Fruit fly (Drosophila melanogaster) whole organism: ENCODE data around the gene CG4822.

ENCODE experiments used
- CG8478 ChIP-seq: fragments of >200 bp; optimal IDR thresholded peaks from 2 replicates; lab custom pipeline; 2018; ENCODE audit warnings: inconsistent platforms
- Dll ChIP-seq: fragments of >200 bp; optimal IDR thresholded peaks from 2 replicates; lab custom pipeline; 2017
- EcR ChIP-seq, 2 experiments: fragments of >200 bp; optimal IDR thresholded peaks; 2 replicates each; lab custom pipeline; 2017; ENCODE audit warnings: missing biosample characterization in 2 of 2, missing genetic modification characterization in 2 of 2, missing genetic modification reagents in 2 of 2
- pan ChIP-seq: fragments of >200 bp; optimal IDR thresholded peaks from 2 replicates; lab custom pipeline; 2017
- psq ChIP-seq: fragments of >200 bp; optimal IDR thresholded peaks from 2 replicates; lab custom pipeline; 2017
- usp ChIP-seq: fragments of >200 bp; optimal IDR thresholded peaks from 2 replicates; lab custom pipeline; 2017; ENCODE audit warnings: missing biosample characterization, missing genetic modification characterization, mixed read lengths

Gene CG4822

DNA sequence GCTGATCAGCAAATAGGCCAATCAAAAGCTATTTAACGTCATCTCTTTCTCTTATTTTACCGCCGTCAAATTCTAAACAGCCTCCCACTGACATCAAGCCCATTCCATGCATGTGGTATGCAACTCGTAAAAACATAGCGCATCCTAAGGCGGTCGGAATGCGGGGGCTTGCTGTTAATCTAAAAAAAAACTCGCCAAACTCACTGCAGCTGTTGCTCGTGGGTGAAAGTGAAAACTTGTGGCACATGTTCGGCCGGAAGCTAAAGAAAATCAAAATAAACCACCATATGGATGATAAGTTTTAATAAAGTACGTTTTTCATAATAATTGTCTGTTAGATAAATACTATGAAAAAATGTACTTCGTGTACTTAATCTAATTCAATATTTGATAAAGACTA, 27.5 kb downstream of the CG4822 start:
- TF ChIP-seq CG8478 (lab: Kevin White, UChicago) (no peak), Dll (no peak), psq (lab: Kevin White, UChicago) (no peak), EcR (GFP tag; optimal IDR thresholded peaks at IDR 0.05; lab: Kevin White, UChicago) (no peak)

DNA sequence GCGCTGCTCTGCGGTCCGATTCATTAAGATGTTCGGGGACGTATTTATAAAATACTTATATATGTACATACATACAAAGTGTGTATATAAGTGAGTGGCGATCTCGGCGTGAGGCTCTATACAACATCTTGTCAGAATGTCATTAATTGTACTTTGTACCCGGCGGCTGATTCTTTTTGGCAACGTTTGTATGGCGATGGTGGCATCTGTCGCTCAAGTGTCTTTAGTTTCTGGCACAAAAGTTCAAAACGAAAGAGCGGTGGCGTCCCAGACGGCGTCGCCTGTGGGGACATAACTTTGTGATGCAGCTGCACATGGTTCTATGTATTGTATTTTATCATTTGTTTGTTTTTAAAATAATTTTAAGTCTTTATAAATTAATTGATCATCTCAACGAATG, 28.6 kb downstream of the CG4822 start:
- TF ChIP-seq pan (lab: Kevin White, UChicago) (no peak), Dll (no peak), EcR (GFP tag; optimal IDR thresholded peaks at IDR 0.05; lab: Kevin White, UChicago) (no peak), usp (GFP tag; lab: Kevin White, UChicago) (no peak), CG8478 (lab: Kevin White, UChicago) (no peak), psq (lab: Kevin White, UChicago) (no peak)

DNA sequence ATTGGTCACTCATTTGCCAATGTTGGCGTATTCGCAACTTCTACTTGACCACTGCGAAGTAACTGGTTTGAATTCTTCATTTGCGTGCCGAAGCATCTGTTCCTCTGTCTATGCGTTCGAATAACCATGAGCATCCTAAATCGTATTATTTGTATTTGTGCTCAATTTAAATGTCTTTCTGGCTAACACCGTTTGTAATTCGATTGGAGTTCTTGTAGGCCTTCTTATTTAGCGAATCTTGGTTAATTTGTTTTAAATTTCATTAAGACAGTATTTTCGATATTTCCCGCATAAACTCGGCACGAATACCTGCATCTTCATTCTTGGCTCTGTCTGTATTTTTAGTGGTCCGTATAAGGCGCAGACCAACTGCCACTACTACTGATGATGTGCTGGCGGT, 29.7 kb downstream of the CG4822 start:
- no peak for TF ChIP-seq psq (lab: Kevin White, UChicago)
- no peak for TF ChIP-seq EcR (GFP tag; optimal IDR thresholded peaks at IDR 0.05; lab: Kevin White, UChicago)
- TF ChIP-seq usp (GFP tag; lab: Kevin White, UChicago), result no peak
- TF ChIP-seq Dll, result no peak
- no peak for TF ChIP-seq pan (lab: Kevin White, UChicago)
- no peak for TF ChIP-seq CG8478 (lab: Kevin White, UChicago)

DNA sequence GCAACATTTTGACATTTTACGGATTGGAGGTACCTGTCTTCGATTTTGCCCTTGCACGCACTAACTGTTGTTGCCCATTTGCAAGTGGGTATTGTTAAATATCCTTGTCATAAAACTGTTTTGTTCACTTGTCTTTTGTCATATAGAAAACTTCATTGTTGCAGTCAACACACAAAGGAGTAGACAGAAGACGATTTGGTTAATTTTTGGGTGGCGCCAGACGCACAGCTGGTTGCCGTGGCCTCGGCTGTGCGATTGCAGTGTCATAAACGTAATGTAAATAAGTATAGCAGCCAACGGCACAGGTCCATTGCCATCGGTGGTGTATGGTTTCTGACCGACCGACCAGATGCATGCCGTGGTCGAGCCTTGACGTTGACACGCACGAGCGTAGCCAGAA, 30.2 kb downstream of the CG4822 start:
- TF ChIP-seq psq (lab: Kevin White, UChicago) (no peak), Dll (no peak), usp (GFP tag; lab: Kevin White, UChicago) (no peak), pan (lab: Kevin White, UChicago) (no peak), CG8478 (lab: Kevin White, UChicago) (no peak), EcR (GFP tag; optimal IDR thresholded peaks at IDR 0.05; lab: Kevin White, UChicago) (no peak)

DNA sequence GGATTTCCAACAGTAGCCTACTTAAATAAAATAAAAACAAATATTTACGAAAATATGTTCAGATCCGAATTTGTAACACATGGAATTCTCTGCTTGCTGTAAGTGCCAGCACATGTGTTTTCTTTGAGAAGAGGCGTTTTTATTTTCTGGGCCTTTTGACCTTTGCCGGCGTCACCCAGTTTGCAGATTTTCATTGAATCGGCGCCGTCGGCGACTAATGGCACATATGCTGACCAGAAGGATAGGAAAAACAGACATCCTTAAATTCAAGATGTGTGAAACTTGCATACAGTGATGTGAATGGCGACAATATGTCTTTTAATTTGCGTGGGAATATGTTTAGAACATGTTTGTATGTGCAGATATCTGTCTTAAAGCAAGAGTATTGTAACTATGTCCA, 31.5 kb downstream of the CG4822 start:
- TF ChIP-seq Dll (no peak), EcR (GFP tag; optimal IDR thresholded peaks at IDR 0.05; lab: Kevin White, UChicago) (no peak), CG8478 (lab: Kevin White, UChicago) (no peak), psq (lab: Kevin White, UChicago) (no peak), pan (lab: Kevin White, UChicago) (no peak), usp (GFP tag; lab: Kevin White, UChicago) (no peak)

DNA sequence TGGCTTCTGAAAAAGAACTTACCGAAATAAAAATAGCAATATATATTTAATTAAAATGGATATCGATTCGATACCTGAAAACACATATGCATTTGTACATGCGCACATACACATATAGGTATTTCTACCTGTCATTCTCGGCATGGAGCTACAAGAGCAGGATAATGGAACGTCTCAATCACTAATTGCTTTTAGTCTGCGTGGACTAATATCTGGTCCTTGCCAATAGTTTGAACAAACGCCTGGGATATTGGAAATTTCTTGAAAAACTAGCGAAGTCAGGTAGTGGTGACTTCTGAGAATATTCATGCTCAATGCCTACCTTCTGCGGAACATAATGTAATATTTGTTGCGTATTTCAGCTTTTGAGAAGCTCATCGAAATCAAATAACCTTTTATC, 32.4 kb downstream of the CG4822 start:
- TF ChIP-seq pan (lab: Kevin White, UChicago) (no peak), Dll (no peak), psq (lab: Kevin White, UChicago) (no peak), CG8478 (lab: Kevin White, UChicago) (no peak), EcR (GFP tag; optimal IDR thresholded peaks at IDR 0.05; lab: Kevin White, UChicago) (no peak), usp (GFP tag; lab: Kevin White, UChicago) (no peak)

DNA sequence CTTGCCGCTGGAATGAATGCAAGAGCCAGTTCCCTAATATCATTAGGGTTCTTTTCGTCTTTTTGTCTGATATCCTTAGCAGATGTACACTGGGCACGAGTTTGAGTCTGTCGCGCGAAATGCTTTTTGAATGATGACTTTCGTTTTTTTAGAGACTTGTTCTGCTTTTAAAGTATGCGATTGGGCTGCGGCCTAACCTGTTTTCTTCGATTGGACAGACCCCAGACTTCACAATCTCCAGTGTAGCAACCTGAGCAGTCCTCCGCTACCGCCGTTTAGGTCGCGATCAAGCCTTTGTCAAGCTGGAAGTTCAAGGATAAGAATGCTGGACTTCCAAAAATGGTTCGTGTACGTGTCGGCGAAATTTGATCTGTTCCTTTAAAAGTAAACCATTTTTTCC, 33.0 kb downstream of the CG4822 start:
- TF ChIP-seq CG8478 (lab: Kevin White, UChicago), result no peak
- TF ChIP-seq usp (GFP tag; lab: Kevin White, UChicago), result no peak
- no peak for TF ChIP-seq Dll
- TF ChIP-seq psq (lab: Kevin White, UChicago), result no peak
- TF ChIP-seq EcR (GFP tag; optimal IDR thresholded peaks at IDR 0.05; lab: Kevin White, UChicago), result no peak
- TF ChIP-seq pan (lab: Kevin White, UChicago), result no peak

DNA sequence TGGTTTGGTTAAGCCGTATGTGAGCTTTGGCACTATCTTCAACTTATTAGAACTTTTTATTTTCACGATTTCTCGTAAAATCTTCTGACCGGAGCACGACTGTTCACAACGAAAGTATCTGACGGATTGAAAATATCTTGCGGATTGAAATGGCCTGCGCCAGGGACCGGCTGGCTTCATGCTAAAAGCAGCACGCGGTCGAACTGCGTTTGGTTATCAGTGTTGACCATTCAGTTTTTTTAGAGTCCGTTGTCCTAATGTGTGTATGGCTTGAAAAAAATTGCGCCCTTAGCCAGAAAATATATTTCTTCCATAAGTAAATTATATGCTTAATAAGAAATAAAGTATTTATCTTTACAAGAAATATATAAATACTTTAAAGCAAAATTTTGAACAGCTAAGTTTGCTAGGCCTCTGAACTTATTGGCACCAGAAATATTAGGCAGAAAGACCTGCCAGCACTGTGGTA, 34.3 kb downstream of the CG4822 start, which contains the start of gene net:
TSS of gene net (minus strand) at position 133 of the 469 bp plus-strand sequence.
- TF ChIP-seq psq (lab: Kevin White, UChicago), result no peak

DNA sequence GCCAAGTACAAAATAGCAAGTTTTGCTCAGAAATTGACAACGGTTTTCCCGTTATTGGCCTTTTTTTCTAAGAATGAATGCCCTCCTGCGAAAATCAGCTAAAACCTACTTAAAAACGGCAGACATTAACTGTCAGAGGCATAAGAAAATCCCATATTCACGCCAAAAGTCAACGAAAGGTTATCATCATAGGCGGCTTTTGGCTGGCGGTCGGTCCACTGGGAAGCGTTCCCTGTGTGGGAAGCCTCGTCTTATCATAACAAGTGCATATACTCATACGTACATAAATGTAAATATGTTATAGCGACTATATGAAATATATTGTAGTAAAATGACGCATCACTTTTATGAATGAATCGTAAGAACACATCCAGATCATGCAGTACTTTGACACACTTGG, 35.9 kb downstream of the CG4822 start:
- no peak for TF ChIP-seq Dll
- no peak for TF ChIP-seq CG8478 (lab: Kevin White, UChicago)
- no peak for TF ChIP-seq pan (lab: Kevin White, UChicago)
- no peak for TF ChIP-seq usp (GFP tag; lab: Kevin White, UChicago)
- no peak for TF ChIP-seq psq (lab: Kevin White, UChicago)
- no peak for TF ChIP-seq EcR (GFP tag; optimal IDR thresholded peaks at IDR 0.05; lab: Kevin White, UChicago)

DNA sequence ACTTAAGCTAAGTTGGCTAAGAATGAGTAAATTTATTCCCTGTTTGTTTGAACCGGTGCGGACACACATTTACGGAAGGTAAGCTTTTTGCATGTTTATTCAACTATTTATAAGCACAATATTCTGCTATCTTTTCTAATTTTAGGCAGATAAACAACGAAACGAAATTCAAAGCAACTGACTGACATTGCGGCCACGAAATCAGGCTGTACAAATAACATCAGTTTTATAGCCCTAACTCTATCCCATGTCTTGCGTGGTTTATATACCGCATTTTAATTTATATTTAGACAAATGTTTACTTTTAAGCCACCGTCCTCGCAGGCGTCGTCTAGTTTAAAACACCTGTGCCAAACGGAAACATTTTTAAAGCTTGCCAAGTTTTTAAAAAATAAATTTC, 36.5 kb downstream of the CG4822 start:
- TF ChIP-seq psq (lab: Kevin White, UChicago) (no peak), CG8478 (lab: Kevin White, UChicago) (no peak), usp (GFP tag; lab: Kevin White, UChicago) (no peak), Dll (no peak)

DNA sequence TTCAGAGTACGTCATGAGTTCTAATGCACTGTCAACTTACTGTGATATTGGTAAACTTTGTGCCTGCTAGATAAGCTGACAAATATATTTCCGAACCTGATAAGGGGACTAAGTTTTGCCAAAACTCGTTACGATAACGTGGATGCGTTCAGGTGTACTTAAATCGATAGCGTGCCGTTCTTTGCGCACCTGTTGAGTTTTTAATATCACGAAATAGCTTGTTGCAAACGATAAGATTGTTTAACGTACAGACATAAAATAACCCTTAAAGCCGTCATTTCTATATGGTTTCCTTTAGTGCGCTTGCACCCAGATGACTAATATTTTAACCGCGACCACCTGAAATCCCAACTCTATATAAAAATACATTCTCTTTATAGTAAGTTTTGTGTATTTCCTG, 39.5 kb downstream of the CG4822 start:
- TF ChIP-seq EcR (GFP tag; optimal IDR thresholded peaks at IDR 0.05; lab: Kevin White, UChicago), result no peak
- TF ChIP-seq Dll, result no peak
- TF ChIP-seq pan (lab: Kevin White, UChicago), result no peak

DNA sequence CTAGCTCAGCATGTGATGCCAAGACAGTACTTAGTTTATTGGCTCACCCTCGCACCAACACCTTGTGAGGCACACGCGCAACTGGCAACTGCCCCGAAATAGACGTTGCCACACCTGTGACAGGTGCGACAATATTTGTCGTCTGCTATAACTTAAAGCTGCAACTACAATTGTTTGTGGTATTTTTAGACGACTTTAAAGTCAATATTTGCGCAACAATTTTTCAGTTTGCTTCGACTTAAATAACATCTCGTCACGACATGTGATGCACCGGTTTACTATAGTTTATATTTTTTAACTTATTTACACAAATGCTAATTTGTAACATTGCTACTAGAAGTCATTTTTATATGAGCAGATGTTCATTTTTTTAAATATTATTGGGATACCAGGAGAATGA, 40.4 kb downstream of the CG4822 start:
- TF ChIP-seq pan (lab: Kevin White, UChicago), result no peak
- TF ChIP-seq CG8478 (lab: Kevin White, UChicago), result no peak
- no peak for TF ChIP-seq psq (lab: Kevin White, UChicago)
- no peak for TF ChIP-seq usp (GFP tag; lab: Kevin White, UChicago)
- TF ChIP-seq EcR (GFP tag; optimal IDR thresholded peaks at IDR 0.05; lab: Kevin White, UChicago), result no peak
- TF ChIP-seq Dll, result no peak

DNA sequence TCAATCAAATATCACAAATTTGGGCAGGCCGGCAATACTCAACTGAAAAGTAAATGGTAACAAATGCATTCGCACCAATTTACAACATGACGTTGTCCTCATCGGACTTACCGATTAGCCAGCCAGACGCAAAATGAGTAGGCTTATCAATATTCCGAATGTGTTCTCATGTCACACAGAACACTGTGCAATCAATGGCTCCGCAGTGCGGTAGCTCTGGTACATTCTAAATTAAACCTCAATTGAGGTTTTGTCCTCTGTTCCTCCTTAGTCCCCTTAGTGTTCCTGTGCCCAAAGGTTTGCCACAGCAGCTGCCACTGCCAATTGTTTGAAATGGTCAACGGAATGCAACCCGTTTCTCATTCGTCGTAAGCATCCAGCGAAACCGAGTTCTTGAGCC, 42.7 kb downstream of the CG4822 start:
- no peak for TF ChIP-seq pan (lab: Kevin White, UChicago)
- TF ChIP-seq EcR (GFP tag; optimal IDR thresholded peaks at IDR 0.05; lab: Kevin White, UChicago), result no peak
- TF ChIP-seq Dll, result no peak
- TF ChIP-seq usp (GFP tag; lab: Kevin White, UChicago), result no peak
- no peak for TF ChIP-seq psq (lab: Kevin White, UChicago)
- no peak for TF ChIP-seq CG8478 (lab: Kevin White, UChicago)
